Worm (Caenorhabditis elegans) whole organism, young adult: Measurements from ENCODE around the gene R09A8.9.

Experiments
- B0019.2 ChIP-seq: fragments of 200-800 bp; sonication (Bioruptor generic); conservative IDR thresholded peaks from 2 replicates; pipeline ENCODE4 v1.3.6; 2022; ENCODE audit warnings: missing genetic modification reagents, missing genetic modification characterization, missing compliant biosample characterization
- C06A6.2 ChIP-seq: fragments of 200-800 bp; sonication (Bioruptor generic); conservative IDR thresholded peaks from 2 replicates; pipeline ENCODE4 v1.3.6; 2022; ENCODE audit warnings: missing genetic modification characterization, missing compliant biosample characterization
- F37B4.10 ChIP-seq: fragments of 200-800 bp; sonication (Bioruptor generic); IDR thresholded peaks from 2 replicates; pipeline ENCODE4 v1.3.6; 2022; ENCODE audit warnings: missing genetic modification characterization, missing compliant biosample characterization
- F52B5.7 ChIP-seq: sonication (generic microtip); optimal IDR thresholded peaks from 2 replicates; lab custom pipeline; 2016; ENCODE audit warnings: mild to moderate bottlenecking, missing genetic modification characterization, missing compliant biosample characterization
- K11D2.4 ChIP-seq: fragments of 200-800 bp; sonication (Bioruptor generic); IDR thresholded peaks from 2 replicates; pipeline ENCODE4 v1.3.6; 2022; ENCODE audit warnings: missing genetic modification reagents, missing genetic modification characterization, missing compliant biosample characterization
- K12H6.12 ChIP-seq: fragments of 200-800 bp; sonication (Bioruptor generic); optimal IDR thresholded peaks from 2 replicates; lab custom pipeline; 2018; ENCODE audit warnings: mild to moderate bottlenecking, missing genetic modification characterization, missing compliant biosample characterization
- Y53G8AR.9 ChIP-seq: fragments of 200-800 bp; sonication (Bioruptor generic); conservative IDR thresholded peaks from 2 replicates; pipeline ENCODE4 v1.3.6; 2022; ENCODE audit warnings: missing genetic modification reagents, missing genetic modification characterization, missing compliant biosample characterization
- Y95B8A.8 ChIP-seq: fragments of 200-800 bp; sonication (Bioruptor generic); IDR thresholded peaks from 2 replicates; pipeline ENCODE4 v1.3.6; 2022; ENCODE audit warnings: missing genetic modification reagents, missing genetic modification characterization, missing compliant biosample characterization
- akir-1 ChIP-seq: fragments of 200-800 bp; sonication (Bioruptor generic); optimal IDR thresholded peaks from 2 replicates; lab custom pipeline; 2018; ENCODE audit warnings: mild to moderate bottlenecking, missing genetic modification characterization, moderate library complexity, missing compliant biosample characterization
- attf-5 ChIP-seq: fragments of 200-800 bp; sonication (Bioruptor generic); optimal IDR thresholded peaks from 2 replicates; lab custom pipeline; 2018; ENCODE audit warnings: mild to moderate bottlenecking, missing genetic modification characterization, missing compliant biosample characterization
- ccch-3 ChIP-seq: fragments of 200-800 bp; sonication (Bioruptor generic); optimal IDR thresholded peaks from 2 replicates; lab custom pipeline; 2018; ENCODE audit warnings: mild to moderate bottlenecking, missing genetic modification characterization, missing compliant biosample characterization
- cebp-1 ChIP-seq, 2 experiments: fragments of 200-800 bp in 1 of 2; sonication (Bioruptor generic) in 1 of 2; sonication (generic microtip) in 1 of 2; IDR thresholded peaks in 1 of 2; optimal IDR thresholded peaks in 1 of 2; 2 replicates each; pipeline versions ENCODE4 v1.3.6 to Lab custom; 2017 to 2022; ENCODE audit warnings: missing compliant biosample characterization in 2 of 2, missing genetic modification characterization in 2 of 2, mild to moderate bottlenecking in 1 of 2, missing genetic modification reagents in 1 of 2, moderate library complexity in 1 of 2
- ceh-100 ChIP-seq: fragments of 200-800 bp; sonication (Bioruptor generic); IDR thresholded peaks from 2 replicates; pipeline ENCODE4 v1.3.6; 2022; ENCODE audit warnings: missing genetic modification reagents, missing genetic modification characterization, missing compliant biosample characterization
- ceh-27 ChIP-seq: fragments of 200-800 bp; sonication (Bioruptor generic); optimal IDR thresholded peaks from 2 replicates; lab custom pipeline; 2018; ENCODE audit warnings: mild to moderate bottlenecking, missing genetic modification characterization, moderate library complexity, missing compliant biosample characterization
- ceh-91 ChIP-seq: fragments of 200-800 bp; sonication (Bioruptor generic); IDR thresholded peaks from 2 replicates; pipeline ENCODE4 v1.3.6; 2022; ENCODE audit warnings: missing genetic modification reagents, missing genetic modification characterization, missing compliant biosample characterization
- chd-7 ChIP-seq: sonication (generic microtip); optimal IDR thresholded peaks from 2 replicates; lab custom pipeline; 2016; ENCODE audit warnings: mild to moderate bottlenecking, missing genetic modification characterization, moderate library complexity, missing compliant biosample characterization
- dox-1 ChIP-seq: fragments of 200-800 bp; sonication (Bioruptor generic); IDR thresholded peaks from 2 replicates; pipeline ENCODE4 v1.3.6; 2022; ENCODE audit warnings: missing genetic modification reagents, missing genetic modification characterization, missing compliant biosample characterization
- dpl-1 ChIP-seq: fragments of 150-350 bp; optimal IDR thresholded peaks from 2 replicates; lab custom pipeline; 2014; ENCODE audit warnings: missing biosample characterization, missing genetic modification reagents, missing genetic modification characterization
- lin-26 ChIP-seq: fragments of 200-800 bp; sonication (Bioruptor generic); IDR thresholded peaks from 2 replicates; pipeline ENCODE4 v1.3.6; 2022; ENCODE audit warnings: missing genetic modification reagents, missing genetic modification characterization, missing compliant biosample characterization
- lin-35 ChIP-seq, 3 experiments: fragments of 150-350 bp in 2 of 3; sonication (generic microtip) in 1 of 3; optimal IDR thresholded peaks; 2 replicates each; lab custom pipeline; 2014 to 2018; ENCODE audit warnings: missing biosample characterization in 3 of 3, missing genetic modification characterization in 3 of 3, missing genetic modification reagents in 3 of 3
- lin-40 ChIP-seq: sonication (generic microtip); optimal IDR thresholded peaks from 2 replicates; lab custom pipeline; 2016; ENCODE audit warnings: missing genetic modification characterization, mild to moderate bottlenecking, missing compliant biosample characterization, missing genotype, missing genetic modification reagents
- lsl-1 ChIP-seq: fragments of 200-800 bp; sonication (Bioruptor generic); optimal IDR thresholded peaks from 2 replicates; lab custom pipeline; 2018; ENCODE audit warnings: mild to moderate bottlenecking, missing genetic modification characterization, moderate library complexity, missing compliant biosample characterization
- madf-10 ChIP-seq: sonication (generic microtip); optimal IDR thresholded peaks from 2 replicates; lab custom pipeline; 2016; ENCODE audit warnings: mild to moderate bottlenecking, missing genetic modification characterization, missing compliant biosample characterization
- madf-3 ChIP-seq: fragments of 200-800 bp; sonication (Bioruptor generic); IDR thresholded peaks from 2 replicates; pipeline ENCODE4 v1.3.6; 2022; ENCODE audit warnings: missing genetic modification reagents, missing genetic modification characterization, missing compliant biosample characterization
- madf-6 ChIP-seq: fragments of 200-800 bp; sonication (Bioruptor generic); IDR thresholded peaks from 2 replicates; pipeline ENCODE4 v1.3.6; 2022; ENCODE audit warnings: missing genetic modification reagents, missing genetic modification characterization, missing compliant biosample characterization
- mcd-1 ChIP-seq: fragments of 200-800 bp; sonication (Bioruptor generic); IDR thresholded peaks from 2 replicates; pipeline ENCODE4 v1.3.6; 2022; ENCODE audit warnings: missing genetic modification reagents, missing genetic modification characterization, missing compliant biosample characterization
- mes-4 ChIP-seq: sonication (generic microtip); optimal IDR thresholded peaks from 2 replicates; lab custom pipeline; 2016; ENCODE audit warnings: missing genotype, missing genetic modification characterization, missing compliant biosample characterization
- nfya-1 ChIP-seq: sonication (generic microtip); optimal IDR thresholded peaks from 2 replicates; lab custom pipeline; 2017; ENCODE audit warnings: antibody characterized with exemption, missing compliant biosample characterization, missing genetic modification characterization, borderline replicate concordance; ENCODE audit not compliant: insufficient read depth
- nfyb-1 ChIP-seq: fragments of 200-800 bp; sonication (Bioruptor generic); IDR thresholded peaks from 2 replicates; pipeline ENCODE4 v1.3.6; 2022; ENCODE audit warnings: missing genetic modification reagents, missing genetic modification characterization, missing compliant biosample characterization
- nhr-80 ChIP-seq: sonication (generic microtip); optimal IDR thresholded peaks from 2 replicates; lab custom pipeline; 2016; ENCODE audit warnings: missing genetic modification characterization, missing compliant biosample characterization
- pha-4 ChIP-seq: fragments of 150-350 bp; sonication (generic microtip); optimal IDR thresholded peaks from 2 replicates; lab custom pipeline; 2014; ENCODE audit warnings: missing biosample characterization, missing genetic modification reagents, missing genetic modification characterization
- sptf-2 ChIP-seq: fragments of 200-800 bp; sonication (Bioruptor generic); optimal IDR thresholded peaks from 2 replicates; lab custom pipeline; 2018; ENCODE audit warnings: mild to moderate bottlenecking, missing genetic modification characterization, missing compliant biosample characterization
- tbp1 ChIP-seq: fragments of 200-800 bp; sonication (Bioruptor generic); optimal IDR thresholded peaks from 2 replicates; lab custom pipeline; 2018; ENCODE audit warnings: mild to moderate bottlenecking, missing genetic modification characterization, missing compliant biosample characterization
- xnd-1 ChIP-seq: sonication (generic microtip); optimal IDR thresholded peaks from 2 replicates; lab custom pipeline; 2016; ENCODE audit warnings: missing genotype, missing genetic modification reagents, missing genetic modification characterization, missing compliant biosample characterization
- zfh-2 ChIP-seq: fragments of 200-800 bp; sonication (Bioruptor generic); conservative IDR thresholded peaks from 2 replicates; pipeline ENCODE4 v1.3.6; 2022; ENCODE audit warnings: missing genetic modification reagents, missing genetic modification characterization, missing compliant biosample characterization
- ztf-22 ChIP-seq: fragments of 200-800 bp; sonication (Bioruptor generic); optimal IDR thresholded peaks from 2 replicates; lab custom pipeline; 2018; ENCODE audit warnings: mild to moderate bottlenecking, missing genetic modification characterization, moderate library complexity, missing compliant biosample characterization
- ztf-28 ChIP-seq: fragments of 200-800 bp; sonication (Bioruptor generic); IDR thresholded peaks from 2 replicates; pipeline ENCODE4 v1.3.6; 2022; ENCODE audit warnings: missing genetic modification reagents, missing genetic modification characterization, missing compliant biosample characterization
- ztf-6 ChIP-seq: fragments of 200-800 bp; sonication (Bioruptor generic); IDR thresholded peaks from 2 replicates; pipeline ENCODE4 v1.3.6; 2022; ENCODE audit warnings: missing genetic modification reagents, missing genetic modification characterization, missing compliant biosample characterization

The R09A8.9 gene

DNA sequence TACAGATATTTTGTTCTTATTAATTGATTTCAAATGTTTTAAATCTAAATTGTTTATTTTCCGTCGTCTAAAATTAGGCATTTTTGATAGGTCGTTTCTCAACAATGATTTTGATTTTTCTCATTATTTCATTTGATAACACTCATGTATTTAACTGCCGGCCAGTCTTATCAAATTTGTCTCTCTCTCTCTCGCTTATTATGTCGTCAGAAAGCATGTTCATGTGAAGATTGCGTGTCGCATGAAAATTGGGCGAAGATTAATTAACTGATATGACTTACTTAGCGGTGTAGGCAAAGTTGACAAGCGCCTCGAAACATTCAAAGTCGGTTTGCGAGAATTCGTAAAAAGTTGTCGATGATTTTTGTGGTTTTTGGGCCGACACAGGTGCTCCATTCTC is 24.1 kb downstream of the R09A8.9 start (continued):
- TF ChIP-seq lsl-1 (GFP tag; lab: Kevin White, UChicago): no peak
- no peak for TF ChIP-seq ztf-22 (GFP tag; lab: Kevin White, UChicago)
- peak; percentile 18 for TF ChIP-seq tbp1
- no peak for TF ChIP-seq ztf-28 (GFP tag; lab: Robert Waterston, UW)

DNA sequence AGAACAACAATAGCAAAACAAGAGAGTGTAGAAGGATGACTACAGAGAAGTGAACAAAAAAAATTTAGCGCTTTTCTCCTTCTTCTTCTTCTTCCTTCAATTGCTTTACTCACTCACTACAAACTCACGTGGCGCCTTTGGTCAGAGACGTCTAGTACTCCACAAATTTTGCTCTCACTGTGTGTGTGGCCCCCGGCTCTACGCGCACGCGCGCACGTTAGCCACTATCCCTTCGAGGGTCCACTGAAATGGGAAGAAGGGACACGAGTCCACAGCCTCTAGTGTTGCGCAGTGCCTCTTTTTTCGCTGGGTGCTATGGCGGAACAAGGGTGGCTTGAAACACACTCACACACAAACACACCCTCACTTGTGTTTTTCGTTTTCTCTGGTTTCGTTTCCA is 25.5 kb downstream of the R09A8.9 start:
- TF ChIP-seq cebp-1 (GFP tag; IDR thresholded peaks at IDR 0.05; lab: Robert Waterston, UW) (no peak), cebp-1 (tag; optimal IDR thresholded peaks at IDR 0.05; lab: Kevin White, UChicago) (peak; percentile 47), Y95B8A.8 (0 out of 2 replicates have a peak, but pooled peaks have one; percentile 30), K12H6.12 (tag; lab: Kevin White, UChicago) (no peak), akir-1 (GFP tag; lab: Kevin White, UChicago) (no peak), xnd-1 (tag; lab: Kevin White, UChicago) (no peak), lin-40 (no peak), lin-26 (GFP tag; lab: Robert Waterston, UW) (0 out of 2 replicates have a peak, but pooled peaks have one; percentile 29), lin-35 (GFP tag; optimal IDR thresholded peaks at IDR 0.05; lab: Kevin White, UChicago) (no peak), nhr-80 (tag; lab: Kevin White, UChicago) (no peak), nfyb-1 (0 out of 2 replicates have a peak, but pooled peaks have one; percentile 59), ccch-3 (no peak), mes-4 (tag; lab: Kevin White, UChicago) (no peak), ztf-6 (GFP tag; lab: Robert Waterston, UW) (no peak), dpl-1 (GFP tag; lab: Kevin White, UChicago) (no peak), ceh-91 (GFP tag; lab: Robert Waterston, UW) (no peak), chd-7 (tag; lab: Kevin White, UChicago) (peak; percentile 6), F52B5.7 (tag; lab: Kevin White, UChicago) (no peak), attf-5 (GFP tag; lab: Kevin White, UChicago) (peak; percentile 14), mcd-1 (GFP tag; lab: Robert Waterston, UW) (0 out of 2 replicates have a peak, but pooled peaks have one; percentile 26), nfya-1 (tag; lab: Kevin White, UChicago) (no peak), madf-3 (GFP tag; lab: Robert Waterston, UW) (no peak), F37B4.10 (GFP tag; lab: Robert Waterston, UW) (no peak), madf-6 (GFP tag; lab: Robert Waterston, UW) (no peak), B0019.2 (GFP tag; lab: Robert Waterston, UW) (no peak), zfh-2 (GFP tag; lab: Robert Waterston, UW) (peak; percentile 64), Y53G8AR.9 (GFP tag; lab: Robert Waterston, UW) (no peak), C06A6.2 (GFP tag; lab: Robert Waterston, UW) (no peak), dox-1 (GFP tag; lab: Robert Waterston, UW) (peak; percentile 59; the same call in 1 of the 2 replicates), ceh-27 (GFP tag; lab: Kevin White, UChicago) (peak; percentile 54), sptf-2 (GFP tag; lab: Kevin White, UChicago) (no peak), pha-4 (no peak), madf-10 (tag; lab: Kevin White, UChicago) (no peak), K11D2.4 (GFP tag; lab: Robert Waterston, UW) (no peak), ceh-100 (GFP tag; lab: Robert Waterston, UW) (no peak)
